Worm (Caenorhabditis elegans): ENCODE data around the gene rad-51.

DNA sequence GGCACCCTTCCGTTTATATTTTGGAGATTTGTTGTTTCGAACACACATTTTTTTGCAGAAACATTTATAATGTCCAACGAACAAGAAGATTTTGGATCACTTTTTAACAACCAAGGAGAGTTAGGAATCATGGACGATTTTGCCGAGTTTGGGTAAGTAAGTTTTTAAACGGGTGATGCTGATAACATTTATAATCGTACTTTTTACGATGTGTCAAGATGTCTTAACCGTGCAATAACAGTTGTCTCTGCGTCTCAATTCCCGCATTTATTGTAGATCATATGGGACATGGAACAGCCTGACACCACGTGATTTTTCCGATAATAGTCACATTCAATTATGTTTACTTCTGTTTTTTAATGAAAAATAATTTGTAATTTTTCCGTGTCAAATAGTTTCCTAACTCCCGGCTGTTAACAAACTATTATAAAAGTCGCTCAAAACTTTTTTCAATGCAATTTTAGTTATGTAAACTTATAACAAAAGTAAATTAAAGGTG lies 33.4 kb downstream of the rad-51 start, which contains the start of gene daf-14:
- TF ChIP-seq lin-15B (tag; optimal IDR thresholded peaks at IDR 0.05) (no peak), snpc-4 (tag; optimal IDR thresholded peaks at IDR 0.05) (no peak), nhr-77 (tag; optimal IDR thresholded peaks at IDR 0.05) (no peak), ceh-82 (tag; optimal IDR thresholded peaks at IDR 0.05) (no peak), ceh-16 (tag; optimal IDR thresholded peaks at IDR 0.05) (no peak), pqm-1 (tag; optimal IDR thresholded peaks at IDR 0.05) (peak; percentile 22), ama-1 (optimal IDR thresholded peaks at IDR 0.05) (no peak), egl-5 (tag; optimal IDR thresholded peaks at IDR 0.05) (no peak)
